1 fruit fly cellular context compared by ENCODE assay signal in the genomic region with DNA sequence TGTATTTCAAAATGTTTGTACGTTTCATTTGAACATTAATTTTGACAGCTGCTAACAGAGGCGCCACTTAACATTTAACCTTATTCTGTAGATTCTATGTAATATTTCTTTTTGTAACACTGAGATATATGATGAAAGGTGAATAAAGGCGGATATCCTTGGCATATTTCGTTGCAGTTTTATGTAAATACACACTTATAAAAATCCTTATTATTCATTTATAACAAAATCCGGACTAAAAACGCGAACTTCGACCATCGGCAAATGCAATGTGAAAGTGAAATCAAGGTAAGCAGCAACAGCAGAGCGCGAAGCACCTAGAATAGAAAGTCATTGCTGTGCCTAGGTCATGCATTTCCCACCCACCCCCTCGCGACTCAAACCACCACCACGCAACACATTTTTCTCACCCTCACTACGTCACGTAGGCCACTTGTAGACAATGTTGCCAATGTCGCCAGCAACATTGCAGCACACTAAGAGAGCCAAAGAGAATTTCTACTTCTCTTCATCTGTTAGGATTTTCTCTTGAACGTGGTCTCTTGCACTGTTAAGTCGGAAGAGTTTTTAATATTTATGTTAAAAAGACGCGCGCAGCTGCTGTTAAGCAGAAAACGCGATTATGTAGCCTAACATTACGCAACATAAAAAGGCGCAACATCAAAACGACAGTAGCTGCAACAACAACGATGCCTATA.
A peak's percentile ranks its signal among the peaks of the same experiment; 100 is the strongest.
TF ChIP-seq lines count a peak whose summit lies in the region.

No protein-coding gene starts in this region.

TF ChIP-seq in whole organism, embryonic, 481 proteins besides CTCF, POLR2A, EP300 and RAD21 (continued from another document):
- TF ChIP-seq fd102C (GFP tag; optimal IDR thresholded peaks at IDR 0.05; lab: Kevin White, UChicago) (no peak), Fer2 (tag; optimal IDR thresholded peaks at IDR 0.05; lab: Kevin White, UChicago) (no peak), Sin3A (optimal IDR thresholded peaks at IDR 0.05; lab: Kevin White, UChicago) (no peak), CG17829 (tag; optimal IDR thresholded peaks at IDR 0.05; lab: Kevin White, UChicago) (no peak), CG34422 (GFP tag; IDR thresholded peaks at IDR 0.05; lab: Robert Waterston, UW) (no peak), BtbVII (GFP tag; optimal IDR thresholded peaks at IDR 0.05; lab: Kevin White, UChicago) (no peak), CG30403 (GFP tag; optimal IDR thresholded peaks at IDR 0.05; lab: Kevin White, UChicago) (no peak), cg (GFP tag; optimal IDR thresholded peaks at IDR 0.05; lab: Kevin White, UChicago) (peak; percentile 30), CG6791 (GFP tag; IDR thresholded peaks at IDR 0.05; lab: Robert Waterston, UW; ENCODE audit: partially characterized antibody) (no peak), HLH4C (GFP tag; IDR thresholded peaks at IDR 0.05; lab: Robert Waterston, UW; ENCODE audit: partially characterized antibody) (no peak), BEAF-32 (GFP tag; optimal IDR thresholded peaks at IDR 0.05; lab: Kevin White, UChicago) (no peak), CG11696 (GFP tag; IDR thresholded peaks at IDR 0.05; lab: Robert Waterston, UW) (no peak), Deaf1 (tag; optimal IDR thresholded peaks at IDR 0.05; lab: Kevin White, UChicago) (no peak), CG10274 (GFP tag; optimal IDR thresholded peaks at IDR 0.05; lab: Kevin White, UChicago) (no peak), Jarid2 (GFP tag; optimal IDR thresholded peaks at IDR 0.05; lab: Kevin White, UChicago) (peak; percentile 12), crc (GFP tag; optimal IDR thresholded peaks at IDR 0.05; lab: Kevin White, UChicago) (no peak), CG34224 (GFP tag; IDR thresholded peaks at IDR 0.05; lab: Robert Waterston, UW; ENCODE audit: partially characterized antibody) (peak; percentile 32; the same call in 2 of the 3 replicates), ewg (GFP tag; optimal IDR thresholded peaks at IDR 0.05; lab: Kevin White, UChicago) (no peak), ranshi (GFP tag; IDR thresholded peaks at IDR 0.05; lab: Robert Waterston, UW) (no peak), CG10147 (GFP tag; optimal IDR thresholded peaks at IDR 0.05; lab: Kevin White, UChicago) (no peak), Adf1 (GFP tag; IDR thresholded peaks at IDR 0.05; lab: Robert Waterston, UW) (no peak), dmrt99B (tag; optimal IDR thresholded peaks at IDR 0.05; lab: Kevin White, UChicago) (no peak), lab (GFP tag; optimal IDR thresholded peaks at IDR 0.05; lab: Kevin White, UChicago) (no peak), unc-4 (GFP tag; IDR thresholded peaks at IDR 0.05; lab: Robert Waterston, UW; ENCODE audit: partially characterized antibody) (no peak), Doc3 (GFP tag; IDR thresholded peaks at IDR 0.05; lab: Robert Waterston, UW; ENCODE audit: partially characterized antibody) (peak; percentile 20; the same call in 1 of the 3 replicates), hth (optimal IDR thresholded peaks at IDR 0.05; lab: Kevin White, UChicago) (no peak)
